Fruit fly (Drosophila melanogaster) whole organism, wandering third instar larva: ENCODE data around the gene CG5902.

ENCODE experiments used
- Abd-B ChIP-seq: fragments of >200 bp; optimal IDR thresholded peaks from 2 replicates; lab custom pipeline; 2017; ENCODE audit warnings: missing biosample characterization, missing genetic modification characterization
- Dfd ChIP-seq: fragments of >200 bp; optimal IDR thresholded peaks from 2 replicates; lab custom pipeline; 2017; ENCODE audit warnings: missing biosample characterization, missing genetic modification characterization
- Dif ChIP-seq: fragments of 200-275, 200-300 bp; sonication (Bioruptor generic); optimal IDR thresholded peaks from 2 replicates; lab custom pipeline; 2018; ENCODE audit warnings: missing biosample characterization, missing genetic modification characterization; ENCODE audit not compliant: partially characterized antibody
- GATAd ChIP-seq: sonication (Bioruptor generic); optimal IDR thresholded peaks from 2 replicates; lab custom pipeline; 2016; ENCODE audit warnings: missing biosample characterization, missing genetic modification characterization
- HLH106 ChIP-seq: fragments of 200-800 bp; optimal IDR thresholded peaks from 3 replicates; lab custom pipeline; 2019; ENCODE audit warnings: missing biosample characterization, mild to moderate bottlenecking, missing genetic modification characterization, moderate library complexity
- Hr83 ChIP-seq: fragments of 200-300 bp; sonication (Bioruptor generic); optimal IDR thresholded peaks from 2 replicates; lab custom pipeline; 2016; ENCODE audit warnings: missing biosample characterization, mild to moderate bottlenecking, missing genetic modification characterization, moderate library complexity; ENCODE audit not compliant: poor library complexity, severe bottlenecking
- Jra ChIP-seq: sonication (Bioruptor generic); optimal IDR thresholded peaks from 2 replicates; lab custom pipeline; 2016; ENCODE audit warnings: missing biosample characterization, missing genetic modification characterization
- br ChIP-seq: fragments of 200-800 bp; sonication (Bioruptor generic); optimal IDR thresholded peaks from 2 replicates; lab custom pipeline; 2016; ENCODE audit warnings: missing biosample characterization, missing genetic modification characterization
- brk ChIP-seq: fragments of 200-800 bp; sonication (Bioruptor generic); optimal IDR thresholded peaks from 2 replicates; lab custom pipeline; 2016; ENCODE audit warnings: missing biosample characterization, mild to moderate bottlenecking, missing genetic modification characterization
- h ChIP-seq: fragments of 200-800 bp; sonication (Bioruptor generic); optimal IDR thresholded peaks from 3 replicates; lab custom pipeline; 2016; ENCODE audit warnings: missing biosample characterization, mild to moderate bottlenecking, missing genetic modification characterization
- usp ChIP-seq: fragments of >200 bp; optimal IDR thresholded peaks from 2 replicates; lab custom pipeline; 2017; ENCODE audit warnings: missing biosample characterization, missing genetic modification characterization

- TF ChIP-seq brk (GFP tag; lab: Kevin White, UChicago) (no peak), usp (GFP tag; lab: Kevin White, UChicago) (no peak), br (GFP tag; lab: Kevin White, UChicago) (no peak), Dif (GFP tag; lab: Kevin White, UChicago) (no peak), h (GFP tag; lab: Kevin White, UChicago) (no peak), HLH106 (tag; lab: Kevin White, UChicago) (no peak), GATAd (GFP tag; lab: Kevin White, UChicago) (no peak), Hr83 (no peak), Dfd (GFP tag; lab: Kevin White, UChicago) (no peak), Jra (GFP tag; lab: Kevin White, UChicago) (no peak), Abd-B (no peak)
Observed at dm6 chr3R:23943843-23944356, 42.5 kb upstream of the CG5902 start.
